Fruit fly (Drosophila melanogaster) whole organism, prepupa: ENCODE results near the gene Ance-3.

Experiments
- CG11294 ChIP-seq: fragments of 200-800 bp; sonication (Bioruptor generic); IDR thresholded peaks from 2 replicates; pipeline ENCODE4 v1.3.6; 2022; ENCODE audit warnings: missing biosample characterization, missing genetic modification characterization
- CG6808 ChIP-seq: fragments of 200-800 bp; sonication (Bioruptor generic); optimal IDR thresholded peaks from 3 replicates; lab custom pipeline; 2017; ENCODE audit warnings: missing biosample characterization, missing genetic modification characterization, mild to moderate bottlenecking, moderate library complexity, missing genetic modification reagents
- CG9139 ChIP-seq: fragments of 200-800 bp; sonication (Bioruptor generic); optimal IDR thresholded peaks from 3 replicates; lab custom pipeline; 2017; ENCODE audit warnings: missing biosample characterization, mild to moderate bottlenecking, missing genetic modification characterization
- Met ChIP-seq: fragments of 200-800 bp; sonication (Bioruptor generic); optimal IDR thresholded peaks from 3 replicates; lab custom pipeline; 2016; ENCODE audit warnings: missing biosample characterization, missing genetic modification characterization
- dac ChIP-seq: fragments of 200-800 bp; sonication (Bioruptor generic); optimal IDR thresholded peaks from 2 replicates; lab custom pipeline; 2017; ENCODE audit warnings: missing biosample characterization, mild to moderate bottlenecking, missing genetic modification characterization
- eg ChIP-seq: fragments of 200-800 bp; sonication (Bioruptor generic); IDR thresholded peaks from 3 replicates; pipeline ENCODE4 v1.3.6; 2022; ENCODE audit warnings: missing biosample characterization, missing genetic modification characterization
- salr ChIP-seq, 2 experiments: fragments of 200-800 bp; sonication (Bioruptor generic); optimal IDR thresholded peaks; 3 replicates each; lab custom pipeline; 2016 to 2018; ENCODE audit warnings: missing biosample characterization in 2 of 2, missing genetic modification characterization in 2 of 2, mild to moderate bottlenecking in 1 of 2

DNA sequence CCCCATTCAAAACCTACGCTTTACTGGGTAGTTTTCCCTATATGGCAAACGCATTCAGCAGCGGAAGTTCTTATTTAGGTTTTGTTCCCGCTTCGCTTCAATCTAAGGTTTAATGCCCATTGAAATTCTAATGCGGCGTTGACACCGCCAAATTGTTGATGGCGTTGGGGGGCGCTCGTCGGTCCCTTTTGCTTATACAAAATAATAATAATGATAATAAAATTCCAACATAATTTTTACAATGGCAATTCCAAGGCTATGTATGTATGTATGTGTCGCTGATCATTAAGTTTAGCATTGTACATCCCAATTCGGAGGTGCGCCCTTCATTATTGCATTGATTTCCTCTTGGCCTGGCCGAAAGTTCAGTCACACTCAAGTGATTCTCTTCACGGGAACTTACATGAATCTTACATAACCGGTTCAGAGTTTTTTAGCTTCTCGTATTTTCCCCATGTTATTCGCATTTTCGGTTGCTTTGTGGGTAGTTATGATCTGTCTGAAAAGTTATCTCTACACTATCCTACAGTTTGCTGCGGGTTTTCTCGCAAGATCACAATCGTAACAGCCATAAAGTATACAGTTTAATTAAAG is 30.4 kb upstream of the Ance-3 start:
- TF ChIP-seq CG11294 (GFP tag; lab: Robert Waterston, UW) (no peak), eg (GFP tag; lab: Robert Waterston, UW) (no peak), CG6808 (GFP tag; lab: Kevin White, UChicago) (no peak), salr (GFP tag; optimal IDR thresholded peaks at IDR 0.05; lab: Kevin White, UChicago) (no peak), dac (GFP tag; lab: Kevin White, UChicago) (no peak), Met (GFP tag; lab: Kevin White, UChicago) (no peak), CG9139 (GFP tag; lab: Kevin White, UChicago) (no peak)
